Worm (Caenorhabditis elegans) whole organism, L1 larva: ENCODE data around the gene ZK637.14.

Experiments used
- C16A3.4 ChIP-seq: fragments of 150-350 bp; optimal IDR thresholded peaks from 2 replicates; lab custom pipeline; 2014; ENCODE audit warnings: missing biosample characterization, missing genetic modification characterization
- C34B4.2 ChIP-seq: sonication (generic microtip); optimal IDR thresholded peaks from 2 replicates; lab custom pipeline; 2017; ENCODE audit warnings: mild to moderate bottlenecking, missing genetic modification characterization, missing compliant biosample characterization
- F16B12.6 ChIP-seq: fragments of 150-350 bp; optimal IDR thresholded peaks from 2 replicates; lab custom pipeline; 2014; ENCODE audit warnings: missing biosample characterization, missing genetic modification characterization
- aha-1 ChIP-seq: fragments of 150-350 bp; optimal IDR thresholded peaks from 2 replicates; lab custom pipeline; 2014; ENCODE audit warnings: missing biosample characterization, missing genetic modification characterization
- alr-1 ChIP-seq: fragments of 200-800 bp; sonication (Bioruptor generic); optimal IDR thresholded peaks from 2 replicates; lab custom pipeline; 2018; ENCODE audit warnings: borderline replicate concordance, mild to moderate bottlenecking, missing genetic modification characterization, missing compliant biosample characterization
- ama-1 ChIP-seq: fragments of 150-350 bp; optimal IDR thresholded peaks from 2 replicates; lab custom pipeline; 2014
- blmp-1 ChIP-seq: fragments of 150-350 bp; optimal IDR thresholded peaks from 2 replicates; lab custom pipeline; 2014; ENCODE audit warnings: missing biosample characterization, missing genetic modification characterization
- ceh-8 ChIP-seq: fragments of 200-800 bp; sonication (Bioruptor generic); optimal IDR thresholded peaks from 2 replicates; lab custom pipeline; 2018; ENCODE audit warnings: mild to moderate bottlenecking, missing genetic modification characterization, moderate library complexity, missing compliant biosample characterization
- ceh-88 ChIP-seq: fragments of 200-800 bp; sonication (Bioruptor generic); IDR thresholded peaks from 2 replicates; pipeline ENCODE4 v1.3.6; 2022; ENCODE audit warnings: missing genetic modification characterization, missing compliant biosample characterization
- ceh-90 ChIP-seq: sonication (generic microtip); optimal IDR thresholded peaks from 2 replicates; lab custom pipeline; 2016; ENCODE audit warnings: missing genetic modification characterization, missing compliant biosample characterization
- efl-1 ChIP-seq, 4 experiments: fragments of 150-350 bp; optimal IDR thresholded peaks in 3 of 4; peaks in 1 of 4; 1 replicate in 1 of 4; 2 replicates in 3 of 4; lab custom pipeline; 2014; ENCODE audit warnings: missing biosample characterization in 2 of 4, missing genetic modification characterization in 2 of 4, missing genetic modification reagents in 2 of 4
- elt-3 ChIP-seq, 6 experiments: fragments of 150-350 bp in 1 of 6; sonication (generic microtip); optimal IDR thresholded peaks; 2 replicates each; lab custom pipeline; 2017 to 2018; ENCODE audit warnings: missing biosample characterization in 6 of 6, missing genetic modification characterization in 6 of 6, inconsistent platforms in 1 of 6
- ets-5 ChIP-seq: fragments of 200-800 bp; sonication (Bioruptor generic); IDR thresholded peaks from 2 replicates; pipeline ENCODE4 v1.3.6; 2022; ENCODE audit warnings: missing genetic modification characterization, missing compliant biosample characterization
- fkh-10 ChIP-seq: sonication (generic microtip); optimal IDR thresholded peaks from 2 replicates; lab custom pipeline; 2017; ENCODE audit warnings: missing biosample characterization, missing genetic modification reagents, missing genetic modification characterization
- fkh-4 ChIP-seq: sonication (generic microtip); optimal IDR thresholded peaks from 2 replicates; lab custom pipeline; 2016; ENCODE audit warnings: missing compliant biosample characterization, missing genetic modification characterization, borderline replicate concordance
- fos-1 ChIP-seq: fragments of 150-350 bp; optimal IDR thresholded peaks from 2 replicates; lab custom pipeline; 2014; ENCODE audit warnings: missing biosample characterization, missing genetic modification characterization
- hpl-2 ChIP-seq: fragments of 150-350 bp; optimal IDR thresholded peaks from 2 replicates; lab custom pipeline; 2014; ENCODE audit warnings: missing biosample characterization, missing genetic modification reagents, missing genetic modification characterization
- isw-1 ChIP-seq: fragments of 200-800 bp; sonication (Bioruptor generic); IDR thresholded peaks from 2 replicates; pipeline ENCODE4 v1.3.6; 2022; ENCODE audit warnings: missing genetic modification characterization, missing compliant biosample characterization
- jun-1 ChIP-seq: fragments of 150-350 bp; optimal IDR thresholded peaks from 2 replicates; lab custom pipeline; 2014; ENCODE audit warnings: missing biosample characterization, missing genetic modification reagents, missing genetic modification characterization
- lin-14 ChIP-seq: fragments of 200-800 bp; sonication (Bioruptor generic); optimal IDR thresholded peaks from 2 replicates; lab custom pipeline; 2018; ENCODE audit warnings: mild to moderate bottlenecking, missing genetic modification characterization, moderate library complexity, missing compliant biosample characterization
- lin-15B ChIP-seq: fragments of 150-350 bp; sonication (generic microtip); optimal IDR thresholded peaks from 3 replicates; lab custom pipeline; 2014; ENCODE audit warnings: missing biosample characterization, missing genetic modification characterization
- lin-35 ChIP-seq, 2 experiments: fragments of 150-350 bp; optimal IDR thresholded peaks; 2 replicates each; lab custom pipeline; 2014; ENCODE audit warnings: missing biosample characterization in 2 of 2, missing genetic modification characterization in 2 of 2, missing genetic modification reagents in 2 of 2
- lsy-2 ChIP-seq, 2 experiments: fragments of 150-350 bp; optimal IDR thresholded peaks; 2 replicates each; lab custom pipeline; 2014; ENCODE audit warnings: missing biosample characterization in 2 of 2, missing genetic modification characterization in 2 of 2
- mab-9 ChIP-seq: fragments of 200-800 bp; sonication (Bioruptor generic); IDR thresholded peaks from 2 replicates; pipeline ENCODE4 v1.3.6; 2022; ENCODE audit warnings: missing genetic modification reagents, missing genetic modification characterization, missing compliant biosample characterization
- mdl-1 ChIP-seq, 2 experiments: fragments of 150-350 bp; optimal IDR thresholded peaks; 2 replicates each; lab custom pipeline; 2014 to 2017; ENCODE audit warnings: missing biosample characterization in 2 of 2, missing genetic modification characterization in 2 of 2, inconsistent platforms in 1 of 2
- mep-1 ChIP-seq: fragments of 150-350 bp; optimal IDR thresholded peaks from 2 replicates; lab custom pipeline; 2014; ENCODE audit warnings: missing biosample characterization, missing genetic modification characterization
- nhr-19 ChIP-seq: fragments of 200-800 bp; sonication (Bioruptor generic); conservative IDR thresholded peaks from 2 replicates; pipeline ENCODE4 v1.3.6; 2022; ENCODE audit warnings: missing genetic modification characterization, missing compliant biosample characterization
- nhr-20 ChIP-seq: sonication (generic microtip); optimal IDR thresholded peaks from 2 replicates; lab custom pipeline; 2016; ENCODE audit warnings: mild to moderate bottlenecking, missing genetic modification characterization, missing compliant biosample characterization
- nhr-47 ChIP-seq: sonication (generic microtip); optimal IDR thresholded peaks from 2 replicates; lab custom pipeline; 2016; ENCODE audit warnings: mild to moderate bottlenecking, missing genetic modification characterization, moderate library complexity, missing compliant biosample characterization
- nhr-71 ChIP-seq: sonication (generic microtip); optimal IDR thresholded peaks from 2 replicates; lab custom pipeline; 2016; ENCODE audit warnings: mild to moderate bottlenecking, missing genetic modification characterization, moderate library complexity, missing compliant biosample characterization
- nhr-77 ChIP-seq: fragments of 150-350 bp; optimal IDR thresholded peaks from 2 replicates; lab custom pipeline; 2014; ENCODE audit warnings: missing biosample characterization, missing genetic modification characterization
- nhr-84 ChIP-seq: sonication (generic microtip); optimal IDR thresholded peaks from 2 replicates; lab custom pipeline; 2017; ENCODE audit warnings: missing biosample characterization, missing genetic modification characterization
- nhr-85 ChIP-seq: sonication (generic microtip); peaks from one replicate; lab custom pipeline; 2016; ENCODE audit warnings: missing genetic modification characterization, inconsistent platforms, missing compliant biosample characterization
- rnt-1 ChIP-seq: sonication (generic microtip); optimal IDR thresholded peaks from 2 replicates; lab custom pipeline; 2016; ENCODE audit warnings: mild to moderate bottlenecking, missing genetic modification characterization, moderate library complexity, missing compliant biosample characterization
- skn-1 ChIP-seq: fragments of 150-350 bp; optimal IDR thresholded peaks from 2 replicates; lab custom pipeline; 2014; ENCODE audit warnings: missing biosample characterization, missing genetic modification characterization
- snu-23 ChIP-seq: sonication (generic microtip); optimal IDR thresholded peaks from 2 replicates; lab custom pipeline; 2016; ENCODE audit warnings: missing genetic modification characterization, missing compliant biosample characterization
- sox-4 ChIP-seq: sonication (generic microtip); optimal IDR thresholded peaks from 2 replicates; lab custom pipeline; 2016; ENCODE audit warnings: missing genetic modification characterization, missing compliant biosample characterization
- sptf-1 ChIP-seq: fragments of 150-350 bp; optimal IDR thresholded peaks from 2 replicates; lab custom pipeline; 2014; ENCODE audit warnings: missing biosample characterization, missing genetic modification characterization
- sup-37 ChIP-seq: fragments of 200-800 bp; sonication (Bioruptor generic); optimal IDR thresholded peaks from 2 replicates; lab custom pipeline; 2018; ENCODE audit warnings: mild to moderate bottlenecking, missing genetic modification characterization, missing compliant biosample characterization
- swsn-7 ChIP-seq: sonication (generic microtip); optimal IDR thresholded peaks from 2 replicates; lab custom pipeline; 2016; ENCODE audit warnings: missing genetic modification characterization, missing compliant biosample characterization
- tlp-1 ChIP-seq: fragments of 150-350 bp; optimal IDR thresholded peaks from 2 replicates; lab custom pipeline; 2014; ENCODE audit warnings: missing biosample characterization, missing genetic modification characterization
- unc-130 ChIP-seq: fragments of 150-350 bp; optimal IDR thresholded peaks from 2 replicates; lab custom pipeline; 2017; ENCODE audit warnings: missing biosample characterization, missing genetic modification characterization, inconsistent platforms
- unc-62 ChIP-seq: fragments of 150-350 bp; optimal IDR thresholded peaks from 2 replicates; lab custom pipeline; 2014; ENCODE audit warnings: missing biosample characterization, missing genetic modification reagents, missing genetic modification characterization
- unc-86 ChIP-seq: sonication (generic microtip); optimal IDR thresholded peaks from 2 replicates; lab custom pipeline; 2016; ENCODE audit warnings: missing genetic modification characterization, missing compliant biosample characterization
- vab-15 ChIP-seq: sonication (generic microtip); optimal IDR thresholded peaks from 2 replicates; lab custom pipeline; 2017; ENCODE audit warnings: missing genotype, mild to moderate bottlenecking, missing genetic modification characterization, missing compliant biosample characterization
- xbp-1 ChIP-seq: sonication (generic microtip); optimal IDR thresholded peaks from 2 replicates; lab custom pipeline; 2016; ENCODE audit warnings: missing genetic modification characterization, missing compliant biosample characterization
- ztf-11 ChIP-seq, 2 experiments: sonication (generic microtip); optimal IDR thresholded peaks; 2 replicates each; lab custom pipeline; 2016 to 2017; ENCODE audit warnings: missing genetic modification characterization in 2 of 2, missing biosample characterization in 1 of 2, missing compliant biosample characterization in 1 of 2

Gene ZK637.14

ce11 chrIII:8866983-8867842, 21.7 kb downstream of the ZK637.14 start:
- TF ChIP-seq C16A3.4 (tag; lab: Kevin White, UChicago): peak; percentile 4
- TF ChIP-seq F16B12.6 (tag; lab: Kevin White, UChicago): no peak
- TF ChIP-seq ceh-8 (GFP tag; lab: Kevin White, UChicago): no peak
- no peak for TF ChIP-seq efl-1 (optimal IDR thresholded peaks at IDR 0.05; lab: Kevin White, UChicago)
- peak in 1 of 2 experiments; percentile 73 for TF ChIP-seq efl-1 (GFP tag; optimal IDR thresholded peaks at IDR 0.05 in 1 of 2; lab: Kevin White, UChicago)
- peak; percentile 62 for TF ChIP-seq nhr-20
- TF ChIP-seq lin-35 (GFP tag; optimal IDR thresholded peaks at IDR 0.05; lab: Kevin White, UChicago): peak in 1 of 2 experiments; percentile 61
- peak; percentile 5 for TF ChIP-seq vab-15 (tag; lab: Kevin White, UChicago)
- peak; percentile 81 for TF ChIP-seq nhr-85 (tag; lab: Kevin White, UChicago)
- TF ChIP-seq sptf-1: no peak
- no peak for TF ChIP-seq nhr-19 (GFP tag; lab: Robert Waterston, UW)
- no peak for TF ChIP-seq mab-9 (GFP tag; lab: Robert Waterston, UW)
- TF ChIP-seq rnt-1 (tag; lab: Kevin White, UChicago): peak; percentile 44
- TF ChIP-seq aha-1 (tag; lab: Kevin White, UChicago): no peak
- TF ChIP-seq lsy-2 (tag; optimal IDR thresholded peaks at IDR 0.05; lab: Kevin White, UChicago): peak; percentile 6 to 13
- TF ChIP-seq unc-130 (tag; lab: Kevin White, UChicago): peak; percentile 2
- no peak for TF ChIP-seq isw-1 (GFP tag; lab: Robert Waterston, UW)
- TF ChIP-seq ztf-11 (tag; optimal IDR thresholded peaks at IDR 0.05; lab: Kevin White, UChicago): no peak
- TF ChIP-seq blmp-1 (tag; lab: Kevin White, UChicago): peak; percentile 91
- no peak for TF ChIP-seq fos-1 (tag; lab: Kevin White, UChicago)
- TF ChIP-seq unc-62 (GFP tag; lab: Kevin White, UChicago): no peak
- TF ChIP-seq hpl-2 (GFP tag; lab: Kevin White, UChicago): no peak
- TF ChIP-seq ama-1: peak; percentile 80
- peak in 1 of 2 experiments; percentile 45 for TF ChIP-seq mdl-1 (tag; optimal IDR thresholded peaks at IDR 0.05; lab: Kevin White, UChicago)
- no peak for TF ChIP-seq ets-5 (GFP tag; lab: Robert Waterston, UW)
- peak in 1 of 6 experiments; percentile 75 for TF ChIP-seq elt-3 (tag; optimal IDR thresholded peaks at IDR 0.05; lab: Kevin White, UChicago)
- TF ChIP-seq nhr-71: peak; percentile 16
- no peak for TF ChIP-seq sox-4 (tag; lab: Kevin White, UChicago)
- TF ChIP-seq jun-1 (tag; lab: Kevin White, UChicago): peak; percentile 10
- peak; percentile 33 for TF ChIP-seq mep-1
- peak; percentile 8 for TF ChIP-seq skn-1 (tag; lab: Kevin White, UChicago)
- peak; percentile 10 for TF ChIP-seq xbp-1 (tag; lab: Kevin White, UChicago)
- peak; percentile 49 for TF ChIP-seq lin-14 (GFP tag; lab: Kevin White, UChicago)

DNA sequence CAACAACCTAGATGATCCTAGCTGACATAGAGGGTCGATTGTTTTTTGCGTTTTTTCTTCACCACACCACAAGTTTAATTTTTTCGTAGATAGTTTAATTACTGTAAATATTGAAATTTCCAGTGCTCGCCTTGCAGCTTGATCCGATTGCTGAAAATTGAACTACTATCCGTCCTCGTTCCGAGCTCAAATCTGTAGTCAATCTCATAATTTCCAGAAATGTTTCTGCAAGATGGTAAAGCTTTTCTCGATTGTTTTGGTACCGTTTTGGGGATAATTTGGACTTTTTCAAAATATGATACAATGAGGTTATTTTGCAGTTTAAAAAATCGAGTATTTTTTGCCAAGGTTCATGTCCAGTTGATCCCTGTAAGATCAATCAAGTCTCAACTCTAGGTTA, 22.9 kb downstream of the ZK637.14 start:
- TF ChIP-seq efl-1 (optimal IDR thresholded peaks at IDR 0.05; lab: Kevin White, UChicago) (no peak), efl-1 (GFP tag; optimal IDR thresholded peaks at IDR 0.05 in 1 of 2; lab: Kevin White, UChicago) (peak in 1 of 2 experiments; percentile 63), unc-130 (tag; lab: Kevin White, UChicago) (no peak)

DNA sequence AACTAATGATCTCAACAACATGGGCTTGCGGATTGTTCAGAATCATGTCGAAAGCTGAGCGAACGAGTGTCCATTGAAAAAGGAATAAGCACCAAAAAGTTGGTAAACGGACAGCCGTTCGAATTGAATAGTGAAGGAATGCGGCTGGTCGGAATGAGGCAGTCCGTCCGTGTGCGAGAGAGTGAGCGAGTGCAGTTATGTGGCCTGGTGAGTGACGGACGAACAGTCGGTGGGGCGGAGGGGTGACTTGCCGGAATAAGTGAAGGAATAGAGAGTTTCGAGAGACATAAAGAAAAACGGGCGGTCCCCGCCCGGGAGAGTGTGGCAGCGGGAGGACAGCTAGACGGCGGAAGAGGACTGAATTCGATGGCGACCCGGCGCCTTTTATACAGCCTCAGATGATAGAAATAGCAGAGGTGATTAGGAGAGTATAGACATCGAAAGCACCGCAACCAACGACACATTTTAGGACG, 23.6 kb downstream of the ZK637.14 start:
- no peak for TF ChIP-seq tlp-1 (tag; lab: Kevin White, UChicago)
- no peak for TF ChIP-seq unc-86 (tag; lab: Kevin White, UChicago)
- TF ChIP-seq mab-9 (GFP tag; lab: Robert Waterston, UW): no peak
- peak; percentile 54; the same call in 1 of the 2 replicates for TF ChIP-seq ceh-88 (GFP tag; lab: Robert Waterston, UW)
- TF ChIP-seq ceh-90: no peak
- peak; percentile 94 for TF ChIP-seq snu-23
- TF ChIP-seq fkh-10 (GFP tag; lab: Kevin White, UChicago): no peak
- TF ChIP-seq lin-14 (GFP tag; lab: Kevin White, UChicago): peak; percentile 94
- TF ChIP-seq swsn-7 (tag; lab: Kevin White, UChicago): peak; percentile 78
- no peak for TF ChIP-seq ets-5 (GFP tag; lab: Robert Waterston, UW)
- TF ChIP-seq lin-15B: peak; percentile 2
- TF ChIP-seq sup-37 (GFP tag; lab: Kevin White, UChicago): peak; percentile 62
- no peak for TF ChIP-seq nhr-77 (tag; lab: Kevin White, UChicago)
- peak; percentile 80 for TF ChIP-seq nhr-47 (tag; lab: Kevin White, UChicago)
- no peak for TF ChIP-seq alr-1
- no peak for TF ChIP-seq fkh-4 (tag; lab: Kevin White, UChicago)
- TF ChIP-seq nhr-84 (tag; lab: Kevin White, UChicago): no peak
- TF ChIP-seq ama-1: peak; percentile 96
- peak; percentile 48 for TF ChIP-seq mep-1
- TF ChIP-seq efl-1 (optimal IDR thresholded peaks at IDR 0.05; lab: Kevin White, UChicago): peak; percentile 38 to 45
- TF ChIP-seq efl-1 (GFP tag; optimal IDR thresholded peaks at IDR 0.05 in 1 of 2; lab: Kevin White, UChicago): peak; percentile 36 to 91
- TF ChIP-seq C34B4.2: peak; percentile 60
